Worm (Caenorhabditis elegans) whole organism, late embryonic: ENCODE data around the gene arl-3.

ENCODE experiments used
- C38D4.7 ChIP-seq: fragments of 200-800 bp; sonication (Bioruptor generic); optimal IDR thresholded peaks from 2 replicates; lab custom pipeline; 2018; ENCODE audit warnings: mild to moderate bottlenecking, missing genetic modification characterization, moderate library complexity, missing compliant biosample characterization
- F13H6.1 ChIP-seq: sonication (generic microtip); optimal IDR thresholded peaks from 2 replicates; lab custom pipeline; 2016; ENCODE audit warnings: missing genetic modification characterization, missing compliant biosample characterization
- K09A11.1 ChIP-seq: sonication (generic microtip); optimal IDR thresholded peaks from 2 replicates; lab custom pipeline; 2017; ENCODE audit warnings: antibody characterized with exemption, mild to moderate bottlenecking, missing genetic modification characterization, missing compliant biosample characterization; ENCODE audit not compliant: insufficient read depth
- T23F11.4 ChIP-seq: fragments of 200-800 bp; sonication (Bioruptor generic); optimal IDR thresholded peaks from 2 replicates; lab custom pipeline; 2018; ENCODE audit warnings: mild to moderate bottlenecking, missing genetic modification characterization, missing compliant biosample characterization
- Y22D7AL.16 ChIP-seq: sonication (generic microtip); optimal IDR thresholded peaks from 2 replicates; lab custom pipeline; 2016; ENCODE audit warnings: missing genetic modification characterization, missing compliant biosample characterization
- ama-1 ChIP-seq: fragments of 150-350 bp; optimal IDR thresholded peaks from 2 replicates; lab custom pipeline; 2014
- ceh-14 ChIP-seq: sonication (generic microtip); optimal IDR thresholded peaks from 2 replicates; lab custom pipeline; 2016; ENCODE audit warnings: missing genotype, missing genetic modification characterization, missing compliant biosample characterization
- ceh-18 ChIP-seq: sonication (generic microtip); optimal IDR thresholded peaks from 2 replicates; lab custom pipeline; 2016; ENCODE audit warnings: missing genetic modification characterization, missing compliant biosample characterization
- ceh-19 ChIP-seq: fragments of 200-800 bp; sonication (Bioruptor generic); optimal IDR thresholded peaks from 2 replicates; lab custom pipeline; 2018; ENCODE audit warnings: mild to moderate bottlenecking, missing genetic modification characterization, missing compliant biosample characterization
- ceh-2 ChIP-seq: sonication (generic microtip); optimal IDR thresholded peaks from 2 replicates; lab custom pipeline; 2016; ENCODE audit warnings: missing genotype, missing genetic modification characterization, missing compliant biosample characterization
- ceh-24 ChIP-seq: sonication (generic microtip); optimal IDR thresholded peaks from 2 replicates; lab custom pipeline; 2016; ENCODE audit warnings: mild to moderate bottlenecking, missing genetic modification characterization, missing compliant biosample characterization
- ceh-45 ChIP-seq: fragments of 200-800 bp; sonication (Bioruptor generic); IDR thresholded peaks from 2 replicates; pipeline ENCODE4 v1.3.6; 2022; ENCODE audit warnings: missing genetic modification reagents, missing genetic modification characterization, missing compliant biosample characterization
- ceh-48 ChIP-seq: sonication (generic microtip); optimal IDR thresholded peaks from 2 replicates; lab custom pipeline; 2016; ENCODE audit warnings: missing genetic modification characterization, inconsistent platforms, missing compliant biosample characterization
- ceh-6 ChIP-seq: fragments of 200-800 bp; sonication (Bioruptor generic); optimal IDR thresholded peaks from 2 replicates; lab custom pipeline; 2018; ENCODE audit warnings: mild to moderate bottlenecking, missing genetic modification characterization, missing compliant biosample characterization
- che-1 ChIP-seq: sonication (generic microtip); optimal IDR thresholded peaks from 2 replicates; lab custom pipeline; 2016; ENCODE audit warnings: mild to moderate bottlenecking, missing genetic modification characterization, missing compliant biosample characterization
- dmd-4 ChIP-seq: sonication (generic microtip); optimal IDR thresholded peaks from 2 replicates; lab custom pipeline; 2016; ENCODE audit warnings: borderline replicate concordance, missing genetic modification characterization, missing compliant biosample characterization
- elt-2 ChIP-seq: sonication (generic microtip); optimal IDR thresholded peaks from 2 replicates; lab custom pipeline; 2016; ENCODE audit warnings: missing genetic modification reagents, missing genetic modification characterization, missing compliant biosample characterization
- elt-4 ChIP-seq: sonication (generic microtip); optimal IDR thresholded peaks from 2 replicates; lab custom pipeline; 2016; ENCODE audit warnings: missing genetic modification characterization, missing compliant biosample characterization
- ets-4 ChIP-seq: sonication (generic microtip); optimal IDR thresholded peaks from 2 replicates; lab custom pipeline; 2016; ENCODE audit warnings: missing genetic modification characterization, missing compliant biosample characterization
- fkh-10 ChIP-seq: fragments of 150-350 bp; optimal IDR thresholded peaks from 2 replicates; lab custom pipeline; 2014; ENCODE audit warnings: missing biosample characterization, missing genetic modification reagents, missing genetic modification characterization
- fkh-6 ChIP-seq: sonication (generic microtip); optimal IDR thresholded peaks from 2 replicates; lab custom pipeline; 2016; ENCODE audit warnings: missing genetic modification characterization, missing compliant biosample characterization
- hlh-13 ChIP-seq: fragments of 200-800 bp; sonication (Bioruptor generic); optimal IDR thresholded peaks from 2 replicates; lab custom pipeline; 2018; ENCODE audit warnings: mild to moderate bottlenecking, missing genetic modification characterization, missing compliant biosample characterization
- hlh-30 ChIP-seq: sonication (generic microtip); optimal IDR thresholded peaks from 2 replicates; lab custom pipeline; 2017; ENCODE audit warnings: antibody characterized with exemption, missing genetic modification characterization, missing compliant biosample characterization; ENCODE audit not compliant: insufficient read depth
- hlh-8 ChIP-seq: sonication (generic microtip); optimal IDR thresholded peaks from 2 replicates; lab custom pipeline; 2016; ENCODE audit warnings: missing genotype, missing genetic modification characterization, missing compliant biosample characterization
- madf-2 ChIP-seq: sonication (generic microtip); optimal IDR thresholded peaks from 2 replicates; lab custom pipeline; 2017; ENCODE audit warnings: missing genetic modification characterization, missing compliant biosample characterization
- nfya-1 ChIP-seq: sonication (generic microtip); optimal IDR thresholded peaks from 2 replicates; lab custom pipeline; 2017; ENCODE audit warnings: missing genetic modification characterization, mild to moderate bottlenecking, missing compliant biosample characterization, antibody characterized with exemption, moderate library complexity
- nhr-232 ChIP-seq: sonication (generic microtip); optimal IDR thresholded peaks from 2 replicates; lab custom pipeline; 2016; ENCODE audit warnings: missing genetic modification characterization, missing compliant biosample characterization
- pat-9 ChIP-seq: fragments of 200-800 bp; sonication (Bioruptor generic); optimal IDR thresholded peaks from 2 replicates; lab custom pipeline; 2018; ENCODE audit warnings: mild to moderate bottlenecking, missing genetic modification characterization, moderate library complexity, missing compliant biosample characterization
- pax-1 ChIP-seq: fragments of 150-350 bp; optimal IDR thresholded peaks from 2 replicates; lab custom pipeline; 2014; ENCODE audit warnings: missing biosample characterization, missing genetic modification characterization
- pha-2 ChIP-seq: sonication (generic microtip); optimal IDR thresholded peaks from 2 replicates; lab custom pipeline; 2017; ENCODE audit warnings: mild to moderate bottlenecking, missing genetic modification characterization, missing compliant biosample characterization
- pqm-1 ChIP-seq: sonication (generic microtip); optimal IDR thresholded peaks from 2 replicates; lab custom pipeline; 2016; ENCODE audit warnings: missing genetic modification characterization, missing compliant biosample characterization
- pros-1 ChIP-seq: fragments of 150-350 bp; optimal IDR thresholded peaks from 2 replicates; lab custom pipeline; 2014; ENCODE audit warnings: missing biosample characterization, missing genetic modification reagents, missing genetic modification characterization
- ref-2 ChIP-seq: sonication (generic microtip); optimal IDR thresholded peaks from 2 replicates; lab custom pipeline; 2016; ENCODE audit warnings: missing genetic modification characterization, missing compliant biosample characterization
- sdc-2 ChIP-seq: sonication (generic microtip); optimal IDR thresholded peaks from 2 replicates; lab custom pipeline; 2016; ENCODE audit warnings: missing genotype, missing genetic modification characterization, missing compliant biosample characterization
- sox-4 ChIP-seq: sonication (generic microtip); optimal IDR thresholded peaks from 2 replicates; lab custom pipeline; 2017; ENCODE audit warnings: mild to moderate bottlenecking, missing genetic modification characterization, inconsistent platforms, missing compliant biosample characterization
- syd-9 ChIP-seq: sonication (generic microtip); optimal IDR thresholded peaks from 2 replicates; lab custom pipeline; 2016; ENCODE audit warnings: mild to moderate bottlenecking, missing genetic modification characterization, moderate library complexity, missing compliant biosample characterization
- tbx-7 ChIP-seq: sonication (generic microtip); optimal IDR thresholded peaks from 2 replicates; lab custom pipeline; 2016; ENCODE audit warnings: missing genotype, missing genetic modification characterization, missing compliant biosample characterization
- ztf-16 ChIP-seq: sonication (generic microtip); optimal IDR thresholded peaks from 2 replicates; lab custom pipeline; 2017; ENCODE audit warnings: missing genetic modification characterization, missing compliant biosample characterization

Gene arl-3

DNA sequence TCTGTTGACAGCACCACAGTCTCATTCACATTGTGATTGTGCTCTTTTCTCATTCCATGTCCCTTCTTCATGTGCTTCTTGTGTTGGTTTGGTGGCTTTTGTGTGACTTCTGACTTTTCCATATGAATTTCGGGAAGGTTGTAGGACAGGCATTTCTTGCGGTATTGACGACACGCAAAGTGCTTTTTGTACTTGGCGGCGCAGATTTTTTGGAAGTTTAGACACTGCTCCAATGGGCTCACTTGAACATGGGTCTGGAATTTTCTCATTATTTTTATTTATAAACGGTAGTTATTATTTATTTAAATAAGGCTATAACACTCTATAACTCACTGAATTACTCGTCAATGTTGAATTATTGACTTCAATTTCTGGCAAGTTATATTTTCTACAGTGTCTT, 2.0 kb upstream of the arl-3 start:
- no peak for TF ChIP-seq F13H6.1 (tag; lab: Kevin White, UChicago)
- no peak for TF ChIP-seq hlh-30 (tag; lab: Kevin White, UChicago)
- TF ChIP-seq nfya-1 (tag; lab: Kevin White, UChicago), result no peak
- no peak for TF ChIP-seq tbx-7
- TF ChIP-seq ref-2 (tag; lab: Kevin White, UChicago), result no peak
- TF ChIP-seq madf-2 (tag; lab: Kevin White, UChicago), result no peak
- no peak for TF ChIP-seq K09A11.1 (tag; lab: Kevin White, UChicago)
- TF ChIP-seq fkh-6 (tag; lab: Kevin White, UChicago), result no peak
- no peak for TF ChIP-seq ama-1
- TF ChIP-seq ceh-2 (tag; lab: Kevin White, UChicago), result no peak
- TF ChIP-seq ceh-48, result no peak
- TF ChIP-seq, all 69 proteins: peak for 0

DNA sequence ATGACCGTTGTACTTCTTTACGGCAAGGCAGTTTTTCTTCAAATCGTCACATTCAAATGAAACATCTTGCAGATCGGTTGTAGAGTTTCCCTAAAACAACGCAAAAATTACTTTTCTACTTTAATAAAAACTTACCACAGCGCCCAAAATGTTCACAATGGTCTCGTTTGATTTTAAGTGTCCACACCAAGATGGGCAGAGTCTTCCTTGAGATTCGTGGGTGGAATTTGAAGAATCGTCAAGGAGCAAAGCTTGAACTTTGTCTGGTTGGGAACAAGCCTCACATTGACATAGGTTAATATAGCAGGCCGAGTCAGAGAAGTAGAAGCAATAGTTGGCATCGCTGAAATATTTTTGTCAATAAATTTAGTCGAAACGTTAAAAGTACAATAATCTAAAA, 1.2 kb upstream of the arl-3 start:
- TF ChIP-seq ets-4 (tag; lab: Kevin White, UChicago) (no peak), ceh-18 (tag; lab: Kevin White, UChicago) (no peak), nfya-1 (tag; lab: Kevin White, UChicago) (no peak), dmd-4 (tag; lab: Kevin White, UChicago) (no peak), che-1 (no peak), ceh-14 (tag; lab: Kevin White, UChicago) (no peak), nhr-232 (tag; lab: Kevin White, UChicago) (no peak)

DNA sequence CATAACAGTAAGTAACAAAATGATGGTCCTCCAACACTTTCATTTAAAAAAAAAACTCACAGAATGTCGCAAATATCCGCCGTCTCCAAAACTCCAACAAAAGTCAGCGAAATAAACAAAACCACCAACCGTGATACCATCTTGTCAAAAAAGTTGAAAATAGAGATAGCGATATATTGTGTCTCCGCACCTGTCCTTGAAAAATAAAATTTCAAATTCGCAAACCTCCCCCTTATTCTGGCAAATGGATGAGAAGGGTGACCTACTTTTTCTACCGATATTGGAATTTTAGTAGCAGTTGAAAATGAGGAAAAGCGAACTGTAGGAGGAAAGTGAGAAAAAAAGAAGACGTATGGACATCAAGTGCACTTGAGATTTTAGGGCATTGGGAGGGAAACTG, 793 bp upstream of the arl-3 start, which contains the start of gene F19H8.2:
Gene F19H8.2, minus strand, starts transcription at position 391 of the 400 bp plus-strand sequence.
- no peak for TF ChIP-seq F13H6.1 (tag; lab: Kevin White, UChicago)
- TF ChIP-seq pat-9 (tag; lab: Kevin White, UChicago), result no peak
- no peak for TF ChIP-seq elt-4 (tag; lab: Kevin White, UChicago)
- no peak for TF ChIP-seq T23F11.4 (GFP tag; lab: Kevin White, UChicago)
- TF ChIP-seq pros-1 (tag; lab: Kevin White, UChicago), result no peak
- TF ChIP-seq pha-2, result no peak
- TF ChIP-seq pqm-1 (tag; lab: Kevin White, UChicago), result no peak
- no peak for TF ChIP-seq ceh-45 (GFP tag; lab: Robert Waterston, UW)
- no peak for TF ChIP-seq pax-1

DNA sequence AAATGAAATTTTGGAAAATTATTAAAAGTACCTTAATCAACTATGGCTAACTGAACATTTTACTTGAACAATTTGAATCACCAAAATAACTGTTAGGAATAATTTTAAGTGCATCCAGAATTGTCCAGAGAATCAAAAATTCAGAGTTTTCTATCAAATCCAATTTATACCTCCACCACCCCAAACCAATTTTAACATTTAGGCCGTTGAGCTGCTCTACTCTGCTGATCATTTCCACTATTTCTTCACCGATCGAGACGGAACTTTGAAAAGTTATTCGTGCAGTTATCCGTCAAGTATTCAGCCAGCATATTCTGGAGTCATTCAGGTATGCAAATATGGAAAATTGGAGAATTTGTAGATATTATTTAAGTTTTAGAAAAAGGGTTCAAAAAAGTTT, 2.2 kb downstream of the arl-3 start:
- TF ChIP-seq ceh-19 (GFP tag; lab: Kevin White, UChicago) (no peak), sox-4 (tag; lab: Kevin White, UChicago) (no peak), elt-2 (tag; lab: Kevin White, UChicago) (no peak), ref-2 (tag; lab: Kevin White, UChicago) (no peak), fkh-10 (no peak), Y22D7AL.16 (tag; lab: Kevin White, UChicago) (no peak), ceh-18 (tag; lab: Kevin White, UChicago) (no peak), ets-4 (tag; lab: Kevin White, UChicago) (no peak), ceh-6 (GFP tag; lab: Kevin White, UChicago) (no peak), ztf-16 (tag; lab: Kevin White, UChicago) (no peak), elt-4 (tag; lab: Kevin White, UChicago) (no peak), ceh-24 (tag; lab: Kevin White, UChicago) (no peak), sdc-2 (no peak), hlh-13 (GFP tag; lab: Kevin White, UChicago) (no peak), madf-2 (tag; lab: Kevin White, UChicago) (no peak), C38D4.7 (GFP tag; lab: Kevin White, UChicago) (no peak), syd-9 (tag; lab: Kevin White, UChicago) (no peak), hlh-8 (tag; lab: Kevin White, UChicago) (no peak)
